Worm (Caenorhabditis elegans) whole organism, L3 larva: ENCODE data around the gene E02H4.2.

ENCODE experiments used
- R02D3.7 ChIP-seq: fragments of 150-350 bp; optimal IDR thresholded peaks from 2 replicates; lab custom pipeline; 2014; ENCODE audit warnings: missing biosample characterization, missing genetic modification characterization
- ZK546.5 ChIP-seq: sonication (generic microtip); optimal IDR thresholded peaks from 2 replicates; lab custom pipeline; 2017; ENCODE audit warnings: missing biosample characterization, missing genetic modification characterization
- egl-27 ChIP-seq: sonication (generic microtip); optimal IDR thresholded peaks from 4 replicates; lab custom pipeline; 2017; ENCODE audit warnings: missing biosample characterization, missing genetic modification reagents, missing genetic modification characterization
- hmg-11 ChIP-seq: sonication (generic microtip); optimal IDR thresholded peaks from 2 replicates; lab custom pipeline; 2016; ENCODE audit warnings: missing genetic modification characterization, missing compliant biosample characterization
- pqm-1 ChIP-seq: fragments of 150-350 bp; optimal IDR thresholded peaks from 2 replicates; lab custom pipeline; 2017; ENCODE audit warnings: missing biosample characterization, missing genetic modification characterization, inconsistent platforms

DNA sequence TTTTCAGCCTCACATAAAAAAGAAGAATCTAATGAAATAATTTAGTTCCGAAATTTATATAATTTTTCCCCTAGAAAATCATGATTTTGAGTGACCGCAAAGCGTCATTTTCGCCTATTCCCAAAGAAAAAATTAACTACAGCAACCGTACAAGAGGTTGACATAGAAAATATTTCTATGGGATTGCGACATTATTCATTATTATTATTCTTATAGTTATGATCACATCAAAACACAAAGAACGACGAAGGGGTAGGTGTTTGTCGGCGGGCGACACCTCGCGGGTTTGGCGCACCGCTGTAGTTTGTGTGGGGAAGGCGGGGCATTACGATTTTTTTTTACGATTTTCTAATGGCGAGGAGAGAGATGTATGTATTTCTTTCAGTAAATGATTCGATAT is 42.9 kb upstream of the E02H4.2 start:
- TF ChIP-seq egl-27 (no peak), hmg-11 (tag; lab: Kevin White, UChicago) (no peak), R02D3.7 (no peak), ZK546.5 (no peak), pqm-1 (no peak)
